Worm (Caenorhabditis elegans) whole organism, early embryonic: ENCODE data around the gene F55B11.5.

ENCODE experiments used
- aly-1 ChIP-seq: sonication (generic microtip); optimal IDR thresholded peaks from 2 replicates; lab custom pipeline; 2016; ENCODE audit warnings: missing genetic modification characterization, missing compliant biosample characterization
- ama-1 ChIP-seq: fragments of 150-350 bp; optimal IDR thresholded peaks from 2 replicates; lab custom pipeline; 2014
- ceh-13 ChIP-seq: fragments of 200-800 bp; sonication (Bioruptor generic); optimal IDR thresholded peaks from 2 replicates; lab custom pipeline; 2018; ENCODE audit warnings: mild to moderate bottlenecking, missing genetic modification characterization, missing compliant biosample characterization
- ets-7 ChIP-seq: sonication (generic microtip); optimal IDR thresholded peaks from 2 replicates; lab custom pipeline; 2016; ENCODE audit warnings: missing genotype, missing genetic modification characterization, missing compliant biosample characterization
- flt-1 ChIP-seq: fragments of 200-800 bp; sonication (Bioruptor generic); IDR thresholded peaks from 2 replicates; pipeline ENCODE4 v1.3.6; 2022; ENCODE audit warnings: missing genetic modification characterization, missing compliant biosample characterization
- hmbx-1 ChIP-seq: sonication (generic microtip); optimal IDR thresholded peaks from 2 replicates; lab custom pipeline; 2016; ENCODE audit warnings: mild to moderate bottlenecking, missing genetic modification characterization, missing compliant biosample characterization
- hmg-4 ChIP-seq: fragments of 200-800 bp; sonication (Bioruptor generic); optimal IDR thresholded peaks from 2 replicates; lab custom pipeline; 2018; ENCODE audit warnings: mild to moderate bottlenecking, missing genetic modification characterization, missing compliant biosample characterization
- scrt-1 ChIP-seq: fragments of 200-800 bp; sonication (Bioruptor generic); IDR thresholded peaks from 2 replicates; pipeline ENCODE4 v1.3.6; 2022; ENCODE audit warnings: missing genetic modification characterization, missing compliant biosample characterization
- sea-1 ChIP-seq: fragments of 200-800 bp; sonication (Bioruptor generic); conservative IDR thresholded peaks from 2 replicates; pipeline ENCODE4 v1.3.6; 2022; ENCODE audit warnings: missing genetic modification characterization, missing compliant biosample characterization
- tbx-11 ChIP-seq: fragments of 200-800 bp; sonication (Bioruptor generic); IDR thresholded peaks from 2 replicates; pipeline ENCODE4 v1.3.6; 2022; ENCODE audit warnings: missing genetic modification characterization, missing compliant biosample characterization
- tbx-37 ChIP-seq: fragments of 200-800 bp; sonication (Bioruptor generic); conservative IDR thresholded peaks from 2 replicates; pipeline ENCODE4 v1.3.6; 2022; ENCODE audit warnings: missing genetic modification reagents, missing genetic modification characterization, missing compliant biosample characterization
- tra-4 ChIP-seq: sonication (generic microtip); optimal IDR thresholded peaks from 2 replicates; lab custom pipeline; 2017; ENCODE audit warnings: missing genetic modification characterization, missing compliant biosample characterization

DNA sequence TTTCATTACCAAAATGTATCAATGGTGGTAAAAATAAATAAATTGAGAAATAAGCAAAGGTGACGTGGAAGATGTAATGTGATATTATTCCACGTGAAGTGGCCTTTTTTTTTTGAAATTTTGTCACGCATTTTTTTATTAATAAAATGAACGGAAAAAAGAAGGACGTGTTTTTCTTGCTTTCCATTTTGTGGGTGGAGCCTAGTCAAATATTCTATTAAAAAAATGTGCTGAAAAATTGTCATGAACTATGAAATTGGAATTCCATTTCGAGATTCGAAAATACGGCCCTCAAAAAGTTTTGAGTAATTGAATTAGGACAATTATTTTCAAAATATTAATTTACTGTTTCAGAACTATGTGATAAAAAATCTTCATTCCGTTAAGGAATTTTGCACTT, 5.6 kb upstream of the F55B11.5 start, which contains the start of gene F55B11.7:
- TF ChIP-seq flt-1 (GFP tag; lab: Robert Waterston, UW) = no peak
- TF ChIP-seq hmg-4 (GFP tag; lab: Kevin White, UChicago) = no peak
- no peak for TF ChIP-seq tbx-11
- TF ChIP-seq ets-7 = no peak
- no peak for TF ChIP-seq scrt-1 (GFP tag; lab: Robert Waterston, UW)
- TF ChIP-seq ama-1 = no peak
- TF ChIP-seq sea-1 (GFP tag; lab: Robert Waterston, UW) = no peak
- no peak for TF ChIP-seq ceh-13 (GFP tag; lab: Kevin White, UChicago)
- no peak for TF ChIP-seq aly-1 (tag; lab: Kevin White, UChicago)
- TF ChIP-seq tbx-37 = no peak
- no peak for TF ChIP-seq hmbx-1 (tag; lab: Kevin White, UChicago)
- no peak for TF ChIP-seq tra-4
